Worm (Caenorhabditis elegans) whole organism, mixed stage, embryonic: ENCODE measurements around the gene cids-1.

Experiments used
- blmp-1 ChIP-seq: fragments of 150-350 bp; optimal IDR thresholded peaks from 2 replicates; lab custom pipeline; 2014; ENCODE audit warnings: missing biosample characterization, missing genetic modification characterization
- ces-1 ChIP-seq: fragments of 150-350 bp; optimal IDR thresholded peaks from 2 replicates; lab custom pipeline; 2014; ENCODE audit warnings: missing biosample characterization, missing genetic modification reagents, missing genetic modification characterization
- drap-1 ChIP-seq: fragments of 200-800 bp; sonication (Bioruptor generic); optimal IDR thresholded peaks from 3 replicates; lab custom pipeline; 2018; ENCODE audit warnings: mild to moderate bottlenecking, missing genetic modification characterization, missing compliant biosample characterization
- elt-1 ChIP-seq: sonication (generic microtip); optimal IDR thresholded peaks from 2 replicates; lab custom pipeline; 2017; ENCODE audit warnings: missing genetic modification characterization, mild to moderate bottlenecking, missing compliant biosample characterization, antibody characterized with exemption, moderate library complexity, borderline replicate concordance; ENCODE audit not compliant: insufficient read depth
- lin-32 ChIP-seq: fragments of 200-800 bp; sonication (Bioruptor generic); optimal IDR thresholded peaks from 2 replicates; lab custom pipeline; 2018; ENCODE audit warnings: mild to moderate bottlenecking, missing genetic modification characterization, missing compliant biosample characterization
- lsy-2 ChIP-seq: fragments of 150-350 bp; optimal IDR thresholded peaks from 2 replicates; lab custom pipeline; 2014; ENCODE audit warnings: missing biosample characterization, missing genetic modification characterization
- mab-5 ChIP-seq: fragments of 150-350 bp; optimal IDR thresholded peaks from 2 replicates; lab custom pipeline; 2014; ENCODE audit warnings: missing biosample characterization, missing genetic modification characterization
- nhr-76 ChIP-seq: sonication (generic microtip); optimal IDR thresholded peaks from 2 replicates; lab custom pipeline; 2017; ENCODE audit warnings: missing biosample characterization, missing genetic modification characterization
- pha-4 ChIP-seq: fragments of 150-350 bp; optimal IDR thresholded peaks from 2 replicates; lab custom pipeline; 2018; ENCODE audit warnings: missing biosample characterization, missing genetic modification reagents, missing genetic modification characterization
- sptf-1 ChIP-seq: sonication (generic microtip); optimal IDR thresholded peaks from 2 replicates; lab custom pipeline; 2017; ENCODE audit warnings: mild to moderate bottlenecking, missing genetic modification characterization, moderate library complexity, missing compliant biosample characterization
- tbx-8 ChIP-seq: fragments of 200-800 bp; sonication (Bioruptor generic); optimal IDR thresholded peaks from 2 replicates; lab custom pipeline; 2018; ENCODE audit warnings: mild to moderate bottlenecking, missing genetic modification characterization, moderate library complexity, missing compliant biosample characterization

- TF ChIP-seq pha-4 (tag; lab: Kevin White, UChicago), result peak; percentile 32
- no peak for TF ChIP-seq mab-5 (tag; lab: Kevin White, UChicago)
- no peak for TF ChIP-seq tbx-8 (GFP tag; lab: Kevin White, UChicago)
- TF ChIP-seq sptf-1 (tag; lab: Kevin White, UChicago), result no peak
- no peak for TF ChIP-seq blmp-1 (tag; lab: Kevin White, UChicago)
- no peak for TF ChIP-seq elt-1 (tag; lab: Kevin White, UChicago)
- TF ChIP-seq ces-1, result peak; percentile 42
- TF ChIP-seq nhr-76 (tag; lab: Kevin White, UChicago), result no peak
- peak; percentile 80 for TF ChIP-seq lsy-2 (tag; lab: Kevin White, UChicago)
- TF ChIP-seq lin-32 (GFP tag; lab: Kevin White, UChicago), result no peak
- TF ChIP-seq drap-1 (GFP tag; lab: Kevin White, UChicago), result peak; percentile 30
Observed at ce11 chrIII:8250007-8250683, 5.9 kb downstream of the cids-1 start, which contains the start of gene knl-1.
